Worm (Caenorhabditis elegans) whole organism, L2 larva: Measurements from ENCODE around the gene haf-3.
"Not testable (repeated sequence)": the region's sequence is repeated elsewhere in the genome, so short reads cannot be mapped to it uniquely, and the experiment has no call there.

Source experiments
- C34F6.9 ChIP-seq: fragments of 150-350 bp; optimal IDR thresholded peaks from 2 replicates; lab custom pipeline; 2014; ENCODE audit warnings: missing biosample characterization, missing genetic modification characterization
- F13H6.1 ChIP-seq: sonication (generic microtip); optimal IDR thresholded peaks from 2 replicates; lab custom pipeline; 2016; ENCODE audit warnings: missing genetic modification characterization, missing compliant biosample characterization
- R02D3.7 ChIP-seq: fragments of 150-350 bp; optimal IDR thresholded peaks from 2 replicates; lab custom pipeline; 2014; ENCODE audit warnings: missing biosample characterization, missing genetic modification characterization
- Y55F3AM.14 ChIP-seq: fragments of 200-800 bp; sonication (Bioruptor generic); optimal IDR thresholded peaks from 2 replicates; lab custom pipeline; 2018; ENCODE audit warnings: mild to moderate bottlenecking, missing genetic modification characterization, missing compliant biosample characterization
- ZK546.5 ChIP-seq: sonication (generic microtip); optimal IDR thresholded peaks from 2 replicates; lab custom pipeline; 2017; ENCODE audit warnings: missing biosample characterization, missing genetic modification characterization
- ceh-16 ChIP-seq: fragments of 150-350 bp; optimal IDR thresholded peaks from 2 replicates; lab custom pipeline; 2014; ENCODE audit warnings: missing biosample characterization, missing genetic modification characterization
- crh-2 ChIP-seq: sonication (generic microtip); optimal IDR thresholded peaks from 2 replicates; lab custom pipeline; 2017; ENCODE audit warnings: missing biosample characterization, missing genetic modification characterization
- dmd-4 ChIP-seq: sonication (generic microtip); optimal IDR thresholded peaks from 2 replicates; lab custom pipeline; 2017; ENCODE audit warnings: missing biosample characterization, missing genetic modification characterization
- egl-27 ChIP-seq: sonication (generic microtip); optimal IDR thresholded peaks from 3 replicates; lab custom pipeline; 2017; ENCODE audit warnings: missing biosample characterization, missing genetic modification reagents, missing genetic modification characterization
- elt-1 ChIP-seq: fragments of 150-350 bp; optimal IDR thresholded peaks from 2 replicates; lab custom pipeline; 2014; ENCODE audit warnings: missing biosample characterization, missing genetic modification characterization
- lin-39 ChIP-seq: fragments of 150-350 bp; optimal IDR thresholded peaks from 2 replicates; lab custom pipeline; 2014; ENCODE audit warnings: missing biosample characterization, missing genetic modification reagents, missing genetic modification characterization
- mab-5 ChIP-seq: fragments of 150-350 bp; optimal IDR thresholded peaks from 2 replicates; lab custom pipeline; 2014; ENCODE audit warnings: missing biosample characterization, missing genetic modification characterization
- nhr-10 ChIP-seq: sonication (generic microtip); optimal IDR thresholded peaks from 2 replicates; lab custom pipeline; 2017; ENCODE audit warnings: missing biosample characterization, missing genetic modification characterization
- nhr-11 ChIP-seq: fragments of 150-350 bp; optimal IDR thresholded peaks from 2 replicates; lab custom pipeline; 2014; ENCODE audit warnings: missing biosample characterization, missing genetic modification characterization
- nhr-23 ChIP-seq: fragments of 150-350 bp; optimal IDR thresholded peaks from 2 replicates; lab custom pipeline; 2014; ENCODE audit warnings: missing biosample characterization, missing genetic modification reagents, missing genetic modification characterization
- nhr-25 ChIP-seq: fragments of 150-350 bp; sonication (generic microtip); optimal IDR thresholded peaks from 3 replicates; lab custom pipeline; 2014; ENCODE audit warnings: missing biosample characterization, missing genetic modification characterization
- sem-4 ChIP-seq: fragments of 150-350 bp; optimal IDR thresholded peaks from 2 replicates; lab custom pipeline; 2014; ENCODE audit warnings: missing biosample characterization, missing genetic modification reagents, missing genetic modification characterization
- sma-3 ChIP-seq: sonication (generic microtip); optimal IDR thresholded peaks from 2 replicates; lab custom pipeline; 2016; ENCODE audit warnings: missing genetic modification reagents, missing genetic modification characterization, missing compliant biosample characterization
- sma-9 ChIP-seq, 2 experiments: fragments of 150-350 bp in 1 of 2; sonication (generic microtip) in 1 of 2; optimal IDR thresholded peaks; 2 replicates each; lab custom pipeline; 2014 to 2016; ENCODE audit warnings: missing genetic modification characterization in 2 of 2, mild to moderate bottlenecking in 1 of 2, missing biosample characterization in 1 of 2, missing compliant biosample characterization in 1 of 2, missing genetic modification reagents in 1 of 2, moderate library complexity in 1 of 2
- unc-39 ChIP-seq: fragments of 150-350 bp; optimal IDR thresholded peaks from 2 replicates; lab custom pipeline; 2014; ENCODE audit warnings: missing biosample characterization, missing genetic modification characterization
- unc-55 ChIP-seq: fragments of 150-350 bp; sonication (generic microtip); optimal IDR thresholded peaks from 3 replicates; lab custom pipeline; 2014; ENCODE audit warnings: missing biosample characterization, missing genetic modification reagents, missing genetic modification characterization
- unc-62 ChIP-seq: fragments of 150-350 bp; optimal IDR thresholded peaks from 2 replicates; lab custom pipeline; 2014; ENCODE audit warnings: missing biosample characterization, missing genetic modification reagents, missing genetic modification characterization
- ztf-1 ChIP-seq: fragments of 200-800 bp; sonication (Bioruptor generic); conservative IDR thresholded peaks from 2 replicates; pipeline ENCODE4 v1.3.6; 2022; ENCODE audit warnings: missing genetic modification characterization, missing compliant biosample characterization
- ztf-11 ChIP-seq: sonication (generic microtip); optimal IDR thresholded peaks from 2 replicates; lab custom pipeline; 2017; ENCODE audit warnings: missing biosample characterization, missing genetic modification characterization
- ztf-4 ChIP-seq: fragments of 150-350 bp; optimal IDR thresholded peaks from 2 replicates; lab custom pipeline; 2014; ENCODE audit warnings: missing biosample characterization, missing genetic modification characterization

Gene haf-3

ce11 chrV:15802623-15803022 is 36.7 kb upstream of the haf-3 start, which contains the start of gene T26E4.9:
Gene T26E4.9, minus strand, starts transcription at chrV:15802723.
- TF ChIP-seq R02D3.7; nhr-23 (tag; lab: Kevin White, UChicago); unc-39: not testable (repeated sequence)

DNA sequence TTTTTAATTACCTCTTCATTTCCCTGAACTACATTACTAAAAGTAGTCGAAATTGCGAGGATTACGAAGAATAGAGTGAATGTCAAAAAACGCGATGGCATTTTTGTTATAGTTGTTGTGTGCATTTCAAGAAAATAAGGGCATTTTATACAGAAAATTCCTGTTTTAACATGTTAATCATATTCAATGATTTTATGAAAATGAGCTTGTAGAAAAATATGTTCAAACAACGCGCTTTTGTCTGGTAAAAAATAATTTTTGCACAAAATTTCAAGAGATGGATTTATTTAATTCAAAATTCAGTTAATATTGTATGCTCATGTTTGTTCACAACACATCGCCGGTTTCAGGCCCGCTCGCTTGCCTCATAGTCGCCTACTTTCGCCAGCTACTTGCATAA is 32.1 kb upstream of the haf-3 start, which contains the start of gene T26E4.10:
Gene T26E4.10 (minus strand): TSS at position 101 of the 400 bp plus-strand sequence.
- TF ChIP-seq lin-39 (no peak), ztf-4 (tag; lab: Kevin White, UChicago) (no peak), unc-55 (no peak)

ce11 chrV:15796087-15796486 is 30.1 kb upstream of the haf-3 start, which contains the start of gene nhr-223:
Gene nhr-223, plus strand, starts transcription at chrV:15796387.
- TF ChIP-seq ztf-11 (tag; lab: Kevin White, UChicago) (no peak), nhr-23 (tag; lab: Kevin White, UChicago) (no peak), unc-62 (GFP tag; lab: Kevin White, UChicago) (no peak), ZK546.5 (tag; lab: Kevin White, UChicago) (no peak), ztf-4 (tag; lab: Kevin White, UChicago) (no peak), nhr-11 (tag; lab: Kevin White, UChicago) (no peak), elt-1 (no peak)

ce11 chrV:15793270-15793669 is 27.3 kb upstream of the haf-3 start, which contains the start of gene T26E4.7:
Gene T26E4.7, plus strand, starts transcription at chrV:15793570.
- TF ChIP-seq C34F6.9 (tag; lab: Kevin White, UChicago) (no peak), egl-27 (tag; lab: Kevin White, UChicago) (no peak)

- TF ChIP-seq nhr-23 (tag; lab: Kevin White, UChicago): no peak
- TF ChIP-seq nhr-10 (tag; lab: Kevin White, UChicago): no peak
- no peak for TF ChIP-seq C34F6.9 (tag; lab: Kevin White, UChicago)
- no peak for TF ChIP-seq sem-4
Measured at ce11 chrV:15792409-15792808, 26.4 kb upstream of the haf-3 start, which contains the start of gene T26E4.4. Gene T26E4.4, minus strand, starts transcription at chrV:15792509.

DNA sequence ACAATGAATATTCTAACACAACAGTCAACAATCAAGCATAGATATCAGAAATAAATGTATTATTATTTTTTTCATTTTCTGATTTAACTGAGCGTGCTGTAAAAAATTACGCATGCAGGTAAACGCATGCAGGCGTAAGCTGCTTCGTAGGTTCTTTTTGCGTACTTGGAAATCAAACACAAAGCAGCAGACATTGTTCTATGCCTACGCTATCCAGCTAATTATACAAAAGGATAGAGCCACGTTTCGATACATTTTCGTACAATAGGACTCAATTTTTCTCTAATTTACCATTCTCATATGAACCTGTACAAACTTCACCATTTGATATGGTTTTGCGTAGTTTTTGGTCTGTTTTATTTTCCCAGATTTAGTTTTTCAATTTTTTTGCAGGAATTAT is 16.5 kb upstream of the haf-3 start, which contains the start of gene T26E4.3:
Gene T26E4.3 (plus strand): TSS at position 301 of the 400 bp plus-strand sequence.
- TF ChIP-seq Y55F3AM.14 (GFP tag; lab: Kevin White, UChicago): no peak
- no peak for TF ChIP-seq ceh-16 (tag; lab: Kevin White, UChicago)

DNA sequence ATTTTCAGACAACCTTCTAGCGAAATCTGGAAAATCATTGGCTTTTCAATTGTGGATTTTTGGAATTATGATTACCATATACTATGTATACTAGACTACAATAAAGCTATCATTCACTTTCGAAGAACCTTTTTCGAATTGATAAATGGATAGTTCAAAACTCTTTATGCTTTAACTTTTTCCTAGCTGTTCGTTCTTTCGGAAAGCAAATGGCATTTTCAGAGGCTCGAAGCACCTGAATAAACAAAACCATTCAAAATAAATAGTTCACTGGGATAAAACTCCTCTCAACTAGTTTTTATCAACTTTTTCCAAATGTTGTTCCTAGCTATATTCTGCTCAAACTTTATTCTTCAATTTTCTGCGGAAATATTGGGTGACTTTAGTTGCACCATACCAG is 15.1 kb upstream of the haf-3 start, which contains the start of gene T26E4.2:
Gene T26E4.2 (plus strand): TSS at position 301 of the 400 bp plus-strand sequence.
- TF ChIP-seq nhr-25 (tag; lab: Kevin White, UChicago): no peak
- TF ChIP-seq dmd-4 (tag; lab: Kevin White, UChicago): no peak
- no peak for TF ChIP-seq crh-2 (tag; lab: Kevin White, UChicago)

DNA sequence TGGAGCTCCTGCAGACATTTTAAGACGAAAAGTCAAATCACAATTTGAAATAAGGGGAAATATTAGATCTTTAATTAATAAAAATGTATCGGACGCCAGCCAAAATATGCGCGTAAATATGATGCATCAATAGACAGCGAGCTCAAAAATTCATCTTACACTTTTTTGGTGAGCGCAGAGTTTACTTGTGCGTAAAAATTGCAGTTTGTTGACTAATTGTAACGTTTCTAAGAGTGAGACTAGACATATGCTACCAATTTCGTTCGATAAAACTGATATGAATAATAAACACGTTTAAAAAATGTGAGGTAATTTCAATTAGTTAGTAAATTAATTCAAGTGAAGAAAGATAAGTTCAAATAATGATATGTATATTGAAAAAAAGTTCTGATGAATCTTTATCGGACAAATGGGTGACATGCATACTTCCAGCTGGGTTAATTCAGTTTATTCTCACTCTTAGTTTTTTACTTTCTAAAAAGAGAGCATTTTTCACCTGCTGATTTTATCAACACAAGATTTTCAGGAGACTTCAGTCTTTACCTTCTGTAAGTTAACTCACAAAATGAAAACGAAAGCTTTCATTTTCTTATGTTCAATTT is 13.3 kb upstream of the haf-3 start, which contains the start of the genes nhr-285 and irld-52:
Gene nhr-285 (minus strand): TSS at position 101 of the 602 bp plus-strand sequence.
Gene irld-52 (plus strand): TSS at position 552 of the 602 bp plus-strand sequence.
- no peak for TF ChIP-seq ztf-1 (GFP tag; lab: Robert Waterston, UW)
- no peak for TF ChIP-seq ztf-11 (tag; lab: Kevin White, UChicago)
- TF ChIP-seq F13H6.1 (tag; lab: Kevin White, UChicago): no peak
- no peak for TF ChIP-seq nhr-25 (tag; lab: Kevin White, UChicago)
- no peak for TF ChIP-seq sma-9 (GFP tag; optimal IDR thresholded peaks at IDR 0.05; lab: Kevin White, UChicago)
- TF ChIP-seq sma-9 (tag; optimal IDR thresholded peaks at IDR 0.05; lab: Kevin White, UChicago): no peak
- no peak for TF ChIP-seq sma-3 (GFP tag; lab: Kevin White, UChicago)
- TF ChIP-seq Y55F3AM.14 (GFP tag; lab: Kevin White, UChicago): no peak
- no peak for TF ChIP-seq mab-5 (tag; lab: Kevin White, UChicago)
- TF ChIP-seq ceh-16 (tag; lab: Kevin White, UChicago): no peak
